Fruit fly (Drosophila melanogaster): ENCODE results near the gene Cpr100A.

Gene Cpr100A

DNA sequence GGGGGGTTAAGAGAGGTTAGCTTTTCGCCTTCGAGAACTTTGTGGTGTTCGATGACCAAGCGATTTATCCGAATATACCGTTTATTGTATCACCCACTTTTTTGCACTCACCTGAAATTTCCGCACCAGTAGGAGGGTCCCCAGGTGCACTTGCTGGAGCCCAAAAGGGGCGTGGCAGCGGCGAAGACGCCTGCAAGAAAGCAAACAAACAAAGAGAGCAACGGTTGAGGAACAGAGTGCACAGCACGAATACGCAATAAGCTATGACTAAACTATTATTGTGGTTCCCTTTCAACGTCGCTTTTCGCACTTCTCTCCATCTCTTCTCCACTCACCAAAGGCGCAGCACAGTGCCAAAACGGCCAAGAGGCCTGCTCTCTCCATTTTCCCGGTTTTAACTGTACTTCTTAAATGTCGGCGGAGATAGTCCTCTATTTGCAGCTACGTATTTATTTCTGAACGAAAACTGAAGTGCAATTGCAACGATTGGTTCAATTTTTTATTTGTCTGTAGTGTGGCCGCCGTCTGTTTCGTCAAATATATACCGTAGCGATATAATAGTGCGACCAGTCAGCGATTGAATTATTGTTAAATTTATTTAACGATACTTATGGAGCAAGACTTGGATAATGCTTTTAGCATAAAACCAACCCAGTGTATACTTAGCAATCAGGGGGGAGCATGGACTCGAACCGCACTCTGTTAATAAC, 21.4 kb downstream of the Cpr100A start, which contains the start of gene Sap-r (continued):
- TF ChIP-seq grn (GFP tag; optimal IDR thresholded peaks at IDR 0.05) = peak; percentile 18
- no peak for TF ChIP-seq Trl (optimal IDR thresholded peaks at IDR 0.05)
- no peak for TF ChIP-seq Trl (GFP tag; optimal IDR thresholded peaks at IDR 0.05)
- no peak for TF ChIP-seq schlank (tag; optimal IDR thresholded peaks at IDR 0.05)
- no peak for TF ChIP-seq CG7745 (tag; optimal IDR thresholded peaks at IDR 0.05)
- peak; percentile 7; the same call in 1 of the 2 replicates for TF ChIP-seq NFAT (GFP tag; IDR thresholded peaks at IDR 0.05)
- 0 out of 2 replicates have a peak, but pooled peaks have one; percentile 47 for TF ChIP-seq ato (GFP tag; IDR thresholded peaks at IDR 0.05; ENCODE audit: partially characterized antibody)
- peak; percentile 49 for TF ChIP-seq phol (tag; optimal IDR thresholded peaks at IDR 0.05)
- TF ChIP-seq MBD-R2 (GFP tag; IDR thresholded peaks at IDR 0.05) = peak; percentile 52
- no peak for TF ChIP-seq yki (optimal IDR thresholded peaks at IDR 0.05)
- no peak for TF ChIP-seq CG17186 (GFP tag; optimal IDR thresholded peaks at IDR 0.05)
- no peak for TF ChIP-seq Hr39 (optimal IDR thresholded peaks at IDR 0.05)
- TF ChIP-seq p53 (GFP tag; optimal IDR thresholded peaks at IDR 0.05) = no peak
- no peak for TF ChIP-seq HLH54F (GFP tag; optimal IDR thresholded peaks at IDR 0.05)
- TF ChIP-seq so (GFP tag; IDR thresholded peaks at IDR 0.05) = no peak
- TF ChIP-seq CG4854 (GFP tag; optimal IDR thresholded peaks at IDR 0.05) = peak; percentile 30
- peak; percentile 43 for TF ChIP-seq Dref (GFP tag; IDR thresholded peaks at IDR 0.05)
- TF ChIP-seq zen (tag; optimal IDR thresholded peaks at IDR 0.05) = peak; percentile 77
- no peak for TF ChIP-seq CG11398 (GFP tag; optimal IDR thresholded peaks at IDR 0.05)
- TF ChIP-seq stwl (tag; optimal IDR thresholded peaks at IDR 0.05) = peak; percentile 91
- TF ChIP-seq Myb (GFP tag; optimal IDR thresholded peaks at IDR 0.05) = peak; percentile 67
- TF ChIP-seq CG14710 (tag; optimal IDR thresholded peaks at IDR 0.05) = peak; percentile 88
- TF ChIP-seq gcm (GFP tag; optimal IDR thresholded peaks at IDR 0.05) = no peak
- TF ChIP-seq Sry-δ (GFP tag; optimal IDR thresholded peaks at IDR 0.05) = peak; percentile 77
- TF ChIP-seq Meics (GFP tag; optimal IDR thresholded peaks at IDR 0.05) = no peak
- peak; percentile 24 for TF ChIP-seq Jarid2 (GFP tag; optimal IDR thresholded peaks at IDR 0.05)
- peak; percentile 85 for TF ChIP-seq CG1603 (tag; optimal IDR thresholded peaks at IDR 0.05)
- no peak for TF ChIP-seq CkIIα-i1 (GFP tag; IDR thresholded peaks at IDR 0.05)
- TF ChIP-seq tna (GFP tag; IDR thresholded peaks at IDR 0.05; ENCODE audit: partially characterized antibody) = peak; percentile 41
- peak; percentile 83 for TF ChIP-seq sens (GFP tag)
- TF ChIP-seq slou (GFP tag; optimal IDR thresholded peaks at IDR 0.05) = no peak
- peak; percentile 8 for TF ChIP-seq CG13424 (tag; optimal IDR thresholded peaks at IDR 0.05)
- peak; percentile 58 for TF ChIP-seq HLH4C (GFP tag; IDR thresholded peaks at IDR 0.05; ENCODE audit: partially characterized antibody)
- TF ChIP-seq exex (tag; optimal IDR thresholded peaks at IDR 0.05) = peak; percentile 11
- no peak for TF ChIP-seq dmrt99B (tag; optimal IDR thresholded peaks at IDR 0.05)
- peak; percentile 57 for TF ChIP-seq CG11504 (tag; optimal IDR thresholded peaks at IDR 0.05)
- peak; percentile 91 for TF ChIP-seq abd-A (tag; optimal IDR thresholded peaks at IDR 0.05)
- TF ChIP-seq amos (GFP tag; IDR thresholded peaks at IDR 0.05; ENCODE audit: partially characterized antibody) = peak; percentile 90
- TF ChIP-seq vnd (GFP tag; IDR thresholded peaks at IDR 0.05; ENCODE audit: partially characterized antibody) = peak; percentile 39; the same call in 1 of the 3 replicates
- TF ChIP-seq Atf6 (GFP tag; IDR thresholded peaks at IDR 0.05) = 0 out of 2 replicates have a peak, but pooled peaks have one; percentile 21
- peak; percentile 98 for TF ChIP-seq Lhr (GFP tag; optimal IDR thresholded peaks at IDR 0.05)
- TF ChIP-seq mld (GFP tag; IDR thresholded peaks at IDR 0.05; ENCODE audit: partially characterized antibody) = no peak
- peak; percentile 50 for TF ChIP-seq Fer1 (GFP tag; optimal IDR thresholded peaks at IDR 0.05)
- TF ChIP-seq CG6654 (GFP tag; optimal IDR thresholded peaks at IDR 0.05) = no peak
- TF ChIP-seq CG10543 (GFP tag; optimal IDR thresholded peaks at IDR 0.05) = no peak
- no peak for TF ChIP-seq Dad (GFP tag; optimal IDR thresholded peaks at IDR 0.05)
- peak; percentile 87 for TF ChIP-seq CG15601 (tag; optimal IDR thresholded peaks at IDR 0.05)
- no peak for TF ChIP-seq trh (GFP tag; optimal IDR thresholded peaks at IDR 0.05)
- TF ChIP-seq lmd (GFP tag; IDR thresholded peaks at IDR 0.05) = no peak
- peak; percentile 96 for TF ChIP-seq MESR4 (GFP tag; optimal IDR thresholded peaks at IDR 0.05)
